Fruit fly (Drosophila melanogaster) whole organism, embryonic: Measurements from ENCODE around the gene serp.

Experiments
- CG12769 ChIP-seq: fragments of 200-800 bp; sonication (Bioruptor generic); optimal IDR thresholded peaks from 2 replicates; lab custom pipeline; 2019; ENCODE audit warnings: missing biosample characterization, mild to moderate bottlenecking, missing genetic modification characterization, moderate library complexity
- gce ChIP-seq: fragments of 200-800 bp; sonication (Bioruptor generic); IDR thresholded peaks from 3 replicates; pipeline ENCODE4 v1.3.6; 2022; ENCODE audit warnings: missing biosample characterization, missing genetic modification characterization

DNA sequence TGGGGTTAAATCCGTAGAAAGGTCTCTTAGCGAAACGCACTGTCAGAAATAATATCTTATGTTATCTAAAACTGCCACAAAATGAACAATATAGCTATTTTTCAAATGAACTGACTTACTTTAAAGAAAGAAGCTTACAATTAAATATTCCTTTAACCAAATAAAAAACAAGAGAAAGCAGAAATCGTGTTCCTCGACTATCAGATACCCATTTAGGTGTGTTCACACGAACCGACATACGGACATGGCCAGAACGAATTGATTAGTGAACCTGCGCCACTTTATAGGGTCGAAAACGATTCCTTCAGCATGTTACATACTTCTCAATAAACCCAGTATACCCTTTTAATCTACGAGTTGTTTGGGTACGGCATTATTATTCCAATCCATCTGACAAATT lies 24.3 kb downstream of the serp start:
- TF ChIP-seq CG12769 (tag; lab: Kevin White, UChicago) = no peak
- no peak for TF ChIP-seq gce
